Worm (Caenorhabditis elegans): ENCODE measurements around the gene Y69E1A.3.

DNA sequence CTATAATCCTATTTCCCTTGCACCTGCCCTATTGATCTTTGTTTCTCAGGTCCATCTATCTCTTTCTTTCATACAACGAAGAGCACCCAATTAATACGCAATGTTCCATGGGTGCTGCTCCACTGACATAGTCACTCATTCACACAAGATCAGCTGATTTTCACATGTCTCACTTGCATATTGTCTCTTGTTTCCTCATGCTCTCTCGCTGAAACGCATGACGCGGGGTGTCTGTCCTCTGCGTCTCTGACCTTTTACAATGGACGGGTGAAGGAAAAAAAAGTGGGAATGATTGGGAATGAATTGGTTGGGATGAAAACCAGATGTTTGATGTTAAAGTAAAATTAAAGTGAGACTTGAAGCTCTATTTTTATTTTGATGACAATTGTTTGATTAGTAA is 16.8 kb upstream of the Y69E1A.3 start:
- TF ChIP-seq dpl-1 (GFP tag; optimal IDR thresholded peaks at IDR 0.05) = no peak
- no peak for TF ChIP-seq nfya-1 (tag; optimal IDR thresholded peaks at IDR 0.05; ENCODE audit: borderline replicate concordance, insufficient read depth)

Measured in whole organism, young adult.